Fruit fly (Drosophila melanogaster) whole organism: Measurements from ENCODE around the gene Nepl13.

Experiments used
- CG8478 ChIP-seq: fragments of >200 bp; optimal IDR thresholded peaks from 2 replicates; lab custom pipeline; 2018; ENCODE audit warnings: inconsistent platforms
- Dll ChIP-seq: fragments of >200 bp; optimal IDR thresholded peaks from 2 replicates; lab custom pipeline; 2017
- EcR ChIP-seq, 2 experiments: fragments of >200 bp; optimal IDR thresholded peaks; 2 replicates each; lab custom pipeline; 2017; ENCODE audit warnings: missing biosample characterization in 2 of 2, missing genetic modification characterization in 2 of 2, missing genetic modification reagents in 2 of 2
- pan ChIP-seq: fragments of >200 bp; optimal IDR thresholded peaks from 2 replicates; lab custom pipeline; 2017
- psq ChIP-seq: fragments of >200 bp; optimal IDR thresholded peaks from 2 replicates; lab custom pipeline; 2017

DNA sequence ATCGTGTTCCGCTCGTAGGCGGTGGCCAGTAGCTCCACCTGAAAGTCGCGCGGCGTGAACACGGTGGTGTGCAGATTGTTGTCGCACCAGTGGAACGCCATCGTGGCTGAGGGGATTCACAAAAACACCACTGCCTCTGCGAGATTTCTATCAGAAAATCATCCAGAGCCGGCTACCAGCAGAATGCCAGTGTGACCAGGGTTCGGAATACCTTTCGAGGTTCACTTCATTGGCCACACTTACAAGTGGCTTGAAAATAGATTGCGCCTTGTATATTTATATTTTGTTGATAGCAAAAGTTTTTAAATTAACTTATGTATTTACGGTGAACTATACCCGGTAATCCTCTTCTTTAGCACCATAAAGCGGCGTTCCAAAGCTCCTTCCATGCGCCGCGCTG, 19.9 kb downstream of the Nepl13 start, which contains the start of the genes Dcr-1 and CG6985:
- TF ChIP-seq CG8478 (lab: Kevin White, UChicago) (no peak), psq (no peak), Dll (lab: Kevin White, UChicago) (no peak), pan (lab: Kevin White, UChicago) (no peak), EcR (GFP tag; optimal IDR thresholded peaks at IDR 0.05; lab: Kevin White, UChicago) (no peak)
